Worm (Caenorhabditis elegans) whole organism, L3 larva: ENCODE data around the gene F54D11.4.

Source experiments
- R02D3.7 ChIP-seq: fragments of 150-350 bp; optimal IDR thresholded peaks from 2 replicates; lab custom pipeline; 2014; ENCODE audit warnings: missing biosample characterization, missing genetic modification characterization
- ZK546.5 ChIP-seq: sonication (generic microtip); optimal IDR thresholded peaks from 2 replicates; lab custom pipeline; 2017; ENCODE audit warnings: missing biosample characterization, missing genetic modification characterization
- ama-1 ChIP-seq: fragments of 150-350 bp; optimal IDR thresholded peaks from 2 replicates; lab custom pipeline; 2018
- ceh-28 ChIP-seq: fragments of 150-350 bp; optimal IDR thresholded peaks from 2 replicates; lab custom pipeline; 2014; ENCODE audit warnings: missing biosample characterization, missing genetic modification reagents, missing genetic modification characterization
- ceh-9 ChIP-seq: sonication (generic microtip); optimal IDR thresholded peaks from 2 replicates; lab custom pipeline; 2018; ENCODE audit warnings: missing biosample characterization, missing genetic modification characterization
- daf-12 ChIP-seq: fragments of 150-350 bp; optimal IDR thresholded peaks from 2 replicates; lab custom pipeline; 2014; ENCODE audit warnings: missing biosample characterization, missing genetic modification reagents, missing genetic modification characterization
- elt-1 ChIP-seq: fragments of 150-350 bp; optimal IDR thresholded peaks from 2 replicates; lab custom pipeline; 2014; ENCODE audit warnings: missing biosample characterization, missing genetic modification characterization
- elt-2 ChIP-seq: sonication (generic microtip); optimal IDR thresholded peaks from 2 replicates; lab custom pipeline; 2016; ENCODE audit warnings: missing genetic modification reagents, mild to moderate bottlenecking, missing genetic modification characterization, missing compliant biosample characterization
- elt-3 ChIP-seq, 3 experiments: fragments of 150-350 bp in 1 of 3; sonication (generic microtip) in 2 of 3; optimal IDR thresholded peaks; 2 replicates in 2 of 3; 4 replicates in 1 of 3; lab custom pipeline; 2014 to 2017; ENCODE audit warnings: missing biosample characterization in 3 of 3, missing genetic modification characterization in 3 of 3
- eor-1 ChIP-seq, 2 experiments: fragments of 150-350 bp; optimal IDR thresholded peaks; 2 replicates each; lab custom pipeline; 2014 to 2018; ENCODE audit warnings: missing biosample characterization in 2 of 2, missing genetic modification characterization in 2 of 2
- fkh-10 ChIP-seq: sonication (generic microtip); optimal IDR thresholded peaks from 2 replicates; lab custom pipeline; 2017; ENCODE audit warnings: missing biosample characterization, missing genetic modification reagents, missing genetic modification characterization
- fkh-2 ChIP-seq: fragments of 150-350 bp; optimal IDR thresholded peaks from 2 replicates; lab custom pipeline; 2014; ENCODE audit warnings: missing biosample characterization, missing genetic modification reagents, missing genetic modification characterization
- fos-1 ChIP-seq: fragments of 150-350 bp; optimal IDR thresholded peaks from 2 replicates; lab custom pipeline; 2014; ENCODE audit warnings: missing biosample characterization, missing genetic modification characterization
- hmg-11 ChIP-seq: sonication (generic microtip); optimal IDR thresholded peaks from 2 replicates; lab custom pipeline; 2016; ENCODE audit warnings: missing genetic modification characterization, missing compliant biosample characterization
- lin-15B ChIP-seq: fragments of 150-350 bp; optimal IDR thresholded peaks from 2 replicates; lab custom pipeline; 2014; ENCODE audit warnings: missing biosample characterization, missing genetic modification characterization
- lsy-12 ChIP-seq: sonication (generic microtip); optimal IDR thresholded peaks from 2 replicates; lab custom pipeline; 2016; ENCODE audit warnings: mild to moderate bottlenecking, missing genetic modification characterization, missing compliant biosample characterization
- mdl-1 ChIP-seq: fragments of 150-350 bp; optimal IDR thresholded peaks from 2 replicates; lab custom pipeline; 2014; ENCODE audit warnings: missing biosample characterization, missing genetic modification characterization
- mml-1 ChIP-seq: fragments of 150-350 bp; sonication (generic microtip); optimal IDR thresholded peaks from 3 replicates; lab custom pipeline; 2014; ENCODE audit warnings: missing biosample characterization, missing genetic modification characterization
- nfya-1 ChIP-seq: sonication (generic microtip); optimal IDR thresholded peaks from 2 replicates; lab custom pipeline; 2017; ENCODE audit warnings: missing genetic modification characterization, mild to moderate bottlenecking, missing compliant biosample characterization, antibody characterized with exemption, moderate library complexity; ENCODE audit not compliant: insufficient read depth
- nhr-11 ChIP-seq: fragments of 150-350 bp; optimal IDR thresholded peaks from 2 replicates; lab custom pipeline; 2014; ENCODE audit warnings: missing biosample characterization, missing genetic modification characterization
- nhr-23 ChIP-seq: fragments of 150-350 bp; optimal IDR thresholded peaks from 2 replicates; lab custom pipeline; 2014; ENCODE audit warnings: missing biosample characterization, missing genetic modification reagents, missing genetic modification characterization
- nhr-25 ChIP-seq: sonication (generic microtip); optimal IDR thresholded peaks from 2 replicates; lab custom pipeline; 2017; ENCODE audit warnings: missing biosample characterization, missing genetic modification characterization
- nhr-28 ChIP-seq: fragments of 150-350 bp; optimal IDR thresholded peaks from 2 replicates; lab custom pipeline; 2014; ENCODE audit warnings: missing biosample characterization, missing genetic modification characterization
- nhr-43 ChIP-seq: sonication (generic microtip); optimal IDR thresholded peaks from 2 replicates; lab custom pipeline; 2016; ENCODE audit warnings: mild to moderate bottlenecking, missing genetic modification characterization, missing compliant biosample characterization; ENCODE audit not compliant: poor library complexity, severe bottlenecking
- pha-4 ChIP-seq: fragments of 150-350 bp; optimal IDR thresholded peaks from 2 replicates; lab custom pipeline; 2014; ENCODE audit warnings: missing biosample characterization, missing genetic modification reagents, missing genetic modification characterization
- pqm-1 ChIP-seq: fragments of 150-350 bp; optimal IDR thresholded peaks from 2 replicates; lab custom pipeline; 2017; ENCODE audit warnings: missing biosample characterization, missing genetic modification characterization, inconsistent platforms
- sea-2 ChIP-seq: fragments of 150-350 bp; sonication (generic microtip); optimal IDR thresholded peaks from 4 replicates; lab custom pipeline; 2014; ENCODE audit warnings: missing biosample characterization, missing genetic modification reagents, missing genetic modification characterization
- tbx-2 ChIP-seq: sonication (generic microtip); optimal IDR thresholded peaks from 2 replicates; lab custom pipeline; 2016; ENCODE audit warnings: mild to moderate bottlenecking, missing genetic modification characterization, missing compliant biosample characterization
- unc-39 ChIP-seq: sonication (generic microtip); optimal IDR thresholded peaks from 4 replicates; lab custom pipeline; 2017; ENCODE audit warnings: missing biosample characterization, missing genetic modification characterization
- unc-62 ChIP-seq: fragments of 150-350 bp; sonication (generic microtip); optimal IDR thresholded peaks from 4 replicates; lab custom pipeline; 2014; ENCODE audit warnings: missing biosample characterization, missing genetic modification reagents, missing genetic modification characterization
- zag-1 ChIP-seq: fragments of 150-350 bp; optimal IDR thresholded peaks from 2 replicates; lab custom pipeline; 2014; ENCODE audit warnings: missing biosample characterization, missing genetic modification characterization
- ztf-11 ChIP-seq: fragments of 150-350 bp; optimal IDR thresholded peaks from 2 replicates; lab custom pipeline; 2014; ENCODE audit warnings: missing biosample characterization, missing genetic modification characterization
- ztf-4 ChIP-seq: fragments of 150-350 bp; optimal IDR thresholded peaks from 2 replicates; lab custom pipeline; 2014; ENCODE audit warnings: missing biosample characterization, missing genetic modification characterization

Gene F54D11.4

ce11 chrV:4626344-4626743 is 10.4 kb downstream of the F54D11.4 start:
- TF ChIP-seq fkh-10: peak; percentile 48
- no peak for TF ChIP-seq ztf-11 (tag; lab: Kevin White, UChicago)
- no peak for TF ChIP-seq zag-1 (tag; lab: Kevin White, UChicago)

- no peak for TF ChIP-seq hmg-11 (tag; lab: Kevin White, UChicago)
- TF ChIP-seq eor-1 (tag; optimal IDR thresholded peaks at IDR 0.05; lab: Kevin White, UChicago): no peak
- no peak for TF ChIP-seq lsy-12 (tag; lab: Kevin White, UChicago)
- TF ChIP-seq fkh-10: no peak
- peak; percentile 83 for TF ChIP-seq nhr-25 (tag; lab: Kevin White, UChicago)
- no peak for TF ChIP-seq zag-1 (tag; lab: Kevin White, UChicago)
- TF ChIP-seq ama-1: no peak
- TF ChIP-seq daf-12 (tag; lab: Kevin White, UChicago): no peak
- TF ChIP-seq elt-1: peak; percentile 99
- peak; percentile 1 for TF ChIP-seq nfya-1 (tag; lab: Kevin White, UChicago)
- peak; percentile 32 for TF ChIP-seq elt-2 (tag; lab: Kevin White, UChicago)
- TF ChIP-seq elt-3 (tag; optimal IDR thresholded peaks at IDR 0.05; lab: Kevin White, UChicago): peak in 1 of 3 experiments; percentile 54
- no peak for TF ChIP-seq ZK546.5
- no peak for TF ChIP-seq tbx-2 (tag; lab: Kevin White, UChicago)
- TF ChIP-seq nhr-23 (tag; lab: Kevin White, UChicago): peak; percentile 46
- no peak for TF ChIP-seq ztf-4 (tag; lab: Kevin White, UChicago)
- no peak for TF ChIP-seq fkh-2 (tag; lab: Kevin White, UChicago)
Observed at ce11 chrV:4628517-4628930, 12.6 kb downstream of the F54D11.4 start, which contains the start of gene pmt-2. TSS of gene pmt-2 (plus strand) at chrV:4628580.

ce11 chrV:4630267-4630666 is 14.3 kb downstream of the F54D11.4 start:
- TF ChIP-seq nhr-43 (peak; percentile 15), ztf-11 (tag; lab: Kevin White, UChicago) (no peak), elt-2 (tag; lab: Kevin White, UChicago) (peak; percentile 77), ztf-4 (tag; lab: Kevin White, UChicago) (no peak), elt-3 (tag; optimal IDR thresholded peaks at IDR 0.05; lab: Kevin White, UChicago) (peak in 2 of 3 experiments; percentile 89 to 96), lin-15B (tag; lab: Kevin White, UChicago) (no peak), nhr-23 (tag; lab: Kevin White, UChicago) (no peak), fkh-10 (no peak), R02D3.7 (peak; percentile 21), elt-1 (no peak), pqm-1 (tag; lab: Kevin White, UChicago) (peak; percentile 48), nhr-25 (tag; lab: Kevin White, UChicago) (peak; percentile 10), daf-12 (tag; lab: Kevin White, UChicago) (no peak), mdl-1 (no peak)

- TF ChIP-seq mdl-1 (no peak), tbx-2 (tag; lab: Kevin White, UChicago) (no peak), nhr-11 (no peak), sea-2 (GFP tag; lab: Kevin White, UChicago) (no peak), mml-1 (tag; lab: Kevin White, UChicago) (no peak), ceh-9 (tag; lab: Kevin White, UChicago) (no peak), nhr-43 (no peak), fos-1 (no peak), nhr-28 (tag; lab: Kevin White, UChicago) (no peak), unc-39 (tag; lab: Kevin White, UChicago) (no peak)
Observed at ce11 chrV:4637153-4637552, 21.2 kb downstream of the F54D11.4 start.

- TF ChIP-seq elt-2 (tag; lab: Kevin White, UChicago): peak; percentile 60
- no peak for TF ChIP-seq mdl-1
- TF ChIP-seq unc-62: no peak
- peak; percentile 45 for TF ChIP-seq ceh-28 (tag; lab: Kevin White, UChicago)
- peak; percentile 14 for TF ChIP-seq pha-4 (tag; lab: Kevin White, UChicago)
- TF ChIP-seq sea-2 (GFP tag; lab: Kevin White, UChicago): no peak
- no peak for TF ChIP-seq elt-3 (tag; optimal IDR thresholded peaks at IDR 0.05; lab: Kevin White, UChicago)
Observed at ce11 chrV:4640501-4641150, 24.7 kb downstream of the F54D11.4 start.
